Worm (Caenorhabditis elegans) whole organism, L4 larva: Measurements from ENCODE around the gene mrps-11.

ENCODE experiments used
- ama-1 ChIP-seq: fragments of 150-350 bp; optimal IDR thresholded peaks from 2 replicates; lab custom pipeline; 2014; ENCODE audit warnings: inconsistent platforms, mixed read lengths
- lin-15B ChIP-seq: fragments of 150-350 bp; sonication (generic microtip); optimal IDR thresholded peaks from 3 replicates; lab custom pipeline; 2014; ENCODE audit warnings: missing biosample characterization, missing genetic modification characterization
- nhr-10 ChIP-seq: fragments of 150-350 bp; optimal IDR thresholded peaks from 2 replicates; lab custom pipeline; 2014; ENCODE audit warnings: missing biosample characterization, missing genetic modification characterization
- nhr-76 ChIP-seq: fragments of 150-350 bp; optimal IDR thresholded peaks from 2 replicates; lab custom pipeline; 2014; ENCODE audit warnings: missing biosample characterization, missing genetic modification characterization
- skn-1 ChIP-seq: fragments of 150-350 bp; optimal IDR thresholded peaks from 2 replicates; lab custom pipeline; 2014; ENCODE audit warnings: missing biosample characterization, missing genetic modification characterization

ce11 chrV:12467755-12468154, 26.7 kb downstream of the mrps-11 start:
- TF ChIP-seq skn-1 (no peak), lin-15B (tag; lab: Kevin White, UChicago) (no peak), nhr-76 (tag; lab: Kevin White, UChicago) (no peak), ama-1 (no peak), nhr-10 (tag; lab: Kevin White, UChicago) (no peak)
